Worm (Caenorhabditis elegans) whole organism, L4/young adult: ENCODE results near the gene col-123.

Source experiments
- W03F9.2 ChIP-seq: fragments of 150-350 bp; optimal IDR thresholded peaks from 2 replicates; lab custom pipeline; 2014; ENCODE audit warnings: missing biosample characterization, missing genetic modification characterization
- dao-5 ChIP-seq: sonication (generic microtip); optimal IDR thresholded peaks from 2 replicates; lab custom pipeline; 2016; ENCODE audit warnings: missing genotype, missing genetic modification characterization, moderate library complexity, missing compliant biosample characterization
- him-1 ChIP-seq: sonication (generic microtip); optimal IDR thresholded peaks from 2 replicates; lab custom pipeline; 2016; ENCODE audit warnings: missing genotype, missing genetic modification reagents, missing genetic modification characterization, missing compliant biosample characterization

ce11 chrIV:9795250-9795649 lies 26.5 kb upstream of the col-123 start:
- TF ChIP-seq W03F9.2 (tag; lab: Kevin White, UChicago), result no peak
- no peak for TF ChIP-seq dao-5 (tag; lab: Kevin White, UChicago)
- no peak for TF ChIP-seq him-1 (tag; lab: Kevin White, UChicago)
